Fruit fly (Drosophila melanogaster) whole organism, prepupa: ENCODE measurements around the gene CG18754.

ENCODE experiments used
- CG31627 ChIP-seq: fragments of 200-800 bp; sonication (Bioruptor generic); optimal IDR thresholded peaks from 3 replicates; lab custom pipeline; 2016; ENCODE audit warnings: missing biosample characterization, missing genetic modification characterization
- CG3919 ChIP-seq: fragments of 200-800 bp; sonication (Bioruptor generic); optimal IDR thresholded peaks from 3 replicates; lab custom pipeline; 2016; ENCODE audit warnings: missing biosample characterization, missing genetic modification characterization
- CG6163 ChIP-seq: fragments of 200-800 bp; sonication (Bioruptor generic); IDR thresholded peaks from 3 replicates; pipeline ENCODE4 v1.3.6; 2022; ENCODE audit warnings: missing biosample characterization, missing genetic modification characterization
- CG6808 ChIP-seq: fragments of 200-800 bp; sonication (Bioruptor generic); optimal IDR thresholded peaks from 3 replicates; lab custom pipeline; 2017; ENCODE audit warnings: missing biosample characterization, missing genetic modification characterization, mild to moderate bottlenecking, moderate library complexity, missing genetic modification reagents
- CG8319 ChIP-seq: fragments of 200-800 bp; sonication (Bioruptor generic); optimal IDR thresholded peaks from 3 replicates; lab custom pipeline; 2016; ENCODE audit warnings: missing biosample characterization, missing genetic modification characterization
- Hr38 ChIP-seq: sonication (Bioruptor generic); optimal IDR thresholded peaks from 2 replicates; lab custom pipeline; 2016; ENCODE audit warnings: missing biosample characterization, missing genetic modification characterization
- Hr39 ChIP-seq: fragments of 200-800 bp; sonication (Bioruptor generic); optimal IDR thresholded peaks from 2 replicates; lab custom pipeline; 2016; ENCODE audit warnings: missing biosample characterization, missing genetic modification characterization
- Hr4 ChIP-seq: fragments of 200-800 bp; sonication (Bioruptor generic); optimal IDR thresholded peaks from 3 replicates; lab custom pipeline; 2016; ENCODE audit warnings: missing biosample characterization, missing genetic modification characterization
- Met ChIP-seq: fragments of 200-800 bp; sonication (Bioruptor generic); optimal IDR thresholded peaks from 3 replicates; lab custom pipeline; 2016; ENCODE audit warnings: missing biosample characterization, missing genetic modification characterization
- Sox102F ChIP-seq: fragments of 200-800 bp; sonication (Bioruptor generic); optimal IDR thresholded peaks from 2 replicates; lab custom pipeline; 2016; ENCODE audit warnings: missing biosample characterization, mild to moderate bottlenecking, missing genetic modification characterization
- dsx ChIP-seq: fragments of 200-800 bp; optimal IDR thresholded peaks from 3 replicates; lab custom pipeline; 2019; ENCODE audit warnings: missing biosample characterization, mild to moderate bottlenecking, missing genetic modification characterization, moderate library complexity; ENCODE audit not compliant: poor library complexity, severe bottlenecking
- esn ChIP-seq: fragments of 200-800 bp; sonication (Bioruptor generic); optimal IDR thresholded peaks from 2 replicates; lab custom pipeline; 2016; ENCODE audit warnings: missing biosample characterization, mild to moderate bottlenecking, missing genetic modification characterization, moderate library complexity
- lz ChIP-seq: fragments of 200-800 bp; sonication (Bioruptor generic); optimal IDR thresholded peaks from 3 replicates; lab custom pipeline; 2016; ENCODE audit warnings: missing biosample characterization, missing genetic modification characterization
- spab ChIP-seq: fragments of 200-800 bp; sonication (Bioruptor generic); optimal IDR thresholded peaks from 2 replicates; lab custom pipeline; 2017; ENCODE audit warnings: missing biosample characterization, mild to moderate bottlenecking, missing genetic modification characterization, missing genetic modification reagents

- no peak for TF ChIP-seq spab
- TF ChIP-seq esn (GFP tag; lab: Kevin White, UChicago): no peak
- no peak for TF ChIP-seq CG8319 (GFP tag; lab: Kevin White, UChicago)
- no peak for TF ChIP-seq Sox102F (GFP tag; lab: Kevin White, UChicago)
- TF ChIP-seq dsx (GFP tag; lab: Kevin White, UChicago): no peak
- no peak for TF ChIP-seq CG6808
- TF ChIP-seq Hr38 (GFP tag; lab: Kevin White, UChicago): no peak
- no peak for TF ChIP-seq lz (GFP tag; lab: Kevin White, UChicago)
- TF ChIP-seq Met (GFP tag; lab: Kevin White, UChicago): no peak
- TF ChIP-seq CG31627 (GFP tag; lab: Kevin White, UChicago): no peak
- no peak for TF ChIP-seq CG6163
- TF ChIP-seq Hr39: no peak
- no peak for TF ChIP-seq Hr4 (GFP tag; lab: Kevin White, UChicago)
- no peak for TF ChIP-seq CG3919 (GFP tag; lab: Kevin White, UChicago)
Observed at dm6 chr3R:23711195-23711594, 27.3 kb downstream of the CG18754 start, which contains the start of gene CG10300.
